Worm (Caenorhabditis elegans) whole organism, L4 larva: ENCODE measurements around the gene moc-5.

Experiments
- F10B5.3 ChIP-seq: sonication (generic microtip); optimal IDR thresholded peaks from 2 replicates; lab custom pipeline; 2016; ENCODE audit warnings: mild to moderate bottlenecking, missing genetic modification characterization, missing compliant biosample characterization
- T20F7.1 ChIP-seq: fragments of 200-800 bp; sonication (Bioruptor generic); optimal IDR thresholded peaks from 2 replicates; lab custom pipeline; 2018; ENCODE audit warnings: mild to moderate bottlenecking, missing genetic modification characterization, missing compliant biosample characterization
- Y105C5A.15 ChIP-seq: fragments of 200-800 bp; sonication (Bioruptor generic); IDR thresholded peaks from 2 replicates; pipeline ENCODE4 v1.3.6; 2022; ENCODE audit warnings: missing genetic modification characterization, missing compliant biosample characterization
- ama-1 ChIP-seq: fragments of 150-350 bp; optimal IDR thresholded peaks from 2 replicates; lab custom pipeline; 2014; ENCODE audit warnings: inconsistent platforms, mixed read lengths
- ceh-32 ChIP-seq: sonication (generic microtip); optimal IDR thresholded peaks from 2 replicates; lab custom pipeline; 2016; ENCODE audit warnings: mild to moderate bottlenecking, missing genetic modification characterization, missing compliant biosample characterization; ENCODE audit not compliant: poor library complexity
- ces-1 ChIP-seq: fragments of 150-350 bp; sonication (generic microtip); optimal IDR thresholded peaks from 4 replicates; lab custom pipeline; 2014; ENCODE audit warnings: missing biosample characterization, missing genetic modification reagents, missing genetic modification characterization
- daf-16 ChIP-seq, 3 experiments: sonication (generic microtip); optimal IDR thresholded peaks; 2 replicates each; lab custom pipeline; 2016 to 2017; ENCODE audit warnings: missing genetic modification characterization in 3 of 3, missing genetic modification reagents in 3 of 3, mild to moderate bottlenecking in 2 of 3, missing compliant biosample characterization in 2 of 3, missing biosample characterization in 1 of 3, moderate library complexity in 1 of 3
- daf-8 ChIP-seq: fragments of 200-800 bp; sonication (Bioruptor generic); IDR thresholded peaks from 2 replicates; pipeline ENCODE4 v1.3.6; 2022; ENCODE audit warnings: missing genetic modification characterization, missing compliant biosample characterization
- dmd-6 ChIP-seq: fragments of 200-800 bp; sonication (Bioruptor generic); IDR thresholded peaks from 2 replicates; pipeline ENCODE4 v1.3.6; 2022; ENCODE audit warnings: missing genetic modification reagents, missing genetic modification characterization, missing compliant biosample characterization
- dve-1 ChIP-seq: sonication (generic microtip); optimal IDR thresholded peaks from 2 replicates; lab custom pipeline; 2017; ENCODE audit warnings: antibody characterized with exemption, mild to moderate bottlenecking, missing genetic modification characterization, missing compliant biosample characterization; ENCODE audit not compliant: insufficient read depth
- egl-27 ChIP-seq: sonication (generic microtip); optimal IDR thresholded peaks from 3 replicates; lab custom pipeline; 2017; ENCODE audit warnings: missing biosample characterization, missing genetic modification reagents, missing genetic modification characterization
- egl-43 ChIP-seq: fragments of 200-800 bp; sonication (Bioruptor generic); IDR thresholded peaks from 2 replicates; pipeline ENCODE4 v1.3.6; 2022; ENCODE audit warnings: missing genetic modification reagents, missing genetic modification characterization, missing compliant biosample characterization
- hlh-11 ChIP-seq: fragments of 200-800 bp; sonication (Bioruptor generic); optimal IDR thresholded peaks from 2 replicates; lab custom pipeline; 2018; ENCODE audit warnings: mild to moderate bottlenecking, missing genetic modification characterization, missing compliant biosample characterization
- jun-1 ChIP-seq: fragments of 150-350 bp; optimal IDR thresholded peaks from 2 replicates; lab custom pipeline; 2014; ENCODE audit warnings: missing biosample characterization, missing genetic modification reagents, missing genetic modification characterization
- lim-7 ChIP-seq: fragments of 200-800 bp; sonication (Bioruptor generic); IDR thresholded peaks from 2 replicates; pipeline ENCODE4 v1.3.6; 2022; ENCODE audit warnings: missing genetic modification characterization, missing compliant biosample characterization
- lin-15B ChIP-seq: fragments of 150-350 bp; sonication (generic microtip); optimal IDR thresholded peaks from 3 replicates; lab custom pipeline; 2014; ENCODE audit warnings: missing biosample characterization, missing genetic modification characterization
- lin-39 ChIP-seq: fragments of 150-350 bp; optimal IDR thresholded peaks from 2 replicates; lab custom pipeline; 2014; ENCODE audit warnings: missing biosample characterization, missing genetic modification reagents, missing genetic modification characterization
- madf-9 ChIP-seq: fragments of 200-800 bp; sonication (Bioruptor generic); conservative IDR thresholded peaks from 2 replicates; pipeline ENCODE4 v1.3.6; 2022; ENCODE audit warnings: missing genetic modification reagents, missing genetic modification characterization, missing compliant biosample characterization
- mdl-1 ChIP-seq, 2 experiments: fragments of 150-350 bp in 1 of 2; sonication (generic microtip) in 1 of 2; optimal IDR thresholded peaks; 2 replicates each; lab custom pipeline; 2014 to 2017; ENCODE audit warnings: missing biosample characterization in 2 of 2, missing genetic modification characterization in 2 of 2
- mdt-29 ChIP-seq: fragments of 200-800 bp; sonication (Bioruptor generic); IDR thresholded peaks from 2 replicates; pipeline ENCODE4 v1.3.6; 2022; ENCODE audit warnings: missing genetic modification reagents, missing genetic modification characterization, missing compliant biosample characterization
- mes-2 ChIP-seq: sonication (generic microtip); optimal IDR thresholded peaks from 2 replicates; lab custom pipeline; 2016; ENCODE audit warnings: missing genotype, mild to moderate bottlenecking, missing genetic modification characterization, missing compliant biosample characterization; ENCODE audit not compliant: poor library complexity, severe bottlenecking
- nhr-10 ChIP-seq: fragments of 150-350 bp; optimal IDR thresholded peaks from 2 replicates; lab custom pipeline; 2014; ENCODE audit warnings: missing biosample characterization, missing genetic modification characterization
- nhr-102 ChIP-seq: sonication (generic microtip); optimal IDR thresholded peaks from 2 replicates; lab custom pipeline; 2016; ENCODE audit warnings: mild to moderate bottlenecking, missing genetic modification characterization, moderate library complexity, missing compliant biosample characterization
- nhr-237 ChIP-seq: sonication (generic microtip); optimal IDR thresholded peaks from 2 replicates; lab custom pipeline; 2017; ENCODE audit warnings: missing biosample characterization, missing genetic modification characterization
- nhr-28 ChIP-seq: fragments of 150-350 bp; optimal IDR thresholded peaks from 2 replicates; lab custom pipeline; 2014; ENCODE audit warnings: missing biosample characterization, missing genetic modification characterization
- nhr-41 ChIP-seq: fragments of 200-800 bp; sonication (Bioruptor generic); IDR thresholded peaks from 2 replicates; pipeline ENCODE4 v1.3.6; 2022; ENCODE audit warnings: missing genetic modification reagents, missing genetic modification characterization, missing compliant biosample characterization
- nhr-42 ChIP-seq: fragments of 200-800 bp; sonication (Bioruptor generic); IDR thresholded peaks from 2 replicates; pipeline ENCODE4 v1.3.6; 2022; ENCODE audit warnings: missing genetic modification characterization, missing compliant biosample characterization
- nhr-6 ChIP-seq: fragments of 150-350 bp; optimal IDR thresholded peaks from 2 replicates; lab custom pipeline; 2014; ENCODE audit warnings: missing biosample characterization, missing genetic modification characterization
- nhr-77 ChIP-seq: fragments of 150-350 bp; optimal IDR thresholded peaks from 2 replicates; lab custom pipeline; 2014; ENCODE audit warnings: missing biosample characterization, missing genetic modification characterization
- pha-4 ChIP-seq, 2 experiments: fragments of 150-350 bp in 1 of 2; fragments of 200-800 bp in 1 of 2; sonication (Bioruptor generic) in 1 of 2; IDR thresholded peaks in 1 of 2; optimal IDR thresholded peaks in 1 of 2; 2 replicates each; pipeline versions ENCODE4 v1.3.6 to Lab custom; 2014 to 2022; ENCODE audit warnings: missing genetic modification characterization in 2 of 2, missing genetic modification reagents in 2 of 2, missing biosample characterization in 1 of 2, missing compliant biosample characterization in 1 of 2
- php-3 ChIP-seq: fragments of 200-800 bp; sonication (Bioruptor generic); IDR thresholded peaks from 2 replicates; pipeline ENCODE4 v1.3.6; 2022; ENCODE audit warnings: missing genetic modification reagents, missing genetic modification characterization, missing compliant biosample characterization
- pqm-1 ChIP-seq: sonication (generic microtip); optimal IDR thresholded peaks from 2 replicates; lab custom pipeline; 2017; ENCODE audit warnings: missing biosample characterization, missing genetic modification characterization
- rbr-2 ChIP-seq: sonication (generic microtip); optimal IDR thresholded peaks from 2 replicates; lab custom pipeline; 2016; ENCODE audit warnings: missing genotype, missing genetic modification characterization, missing compliant biosample characterization
- skn-1 ChIP-seq: fragments of 150-350 bp; optimal IDR thresholded peaks from 2 replicates; lab custom pipeline; 2014; ENCODE audit warnings: missing biosample characterization, missing genetic modification characterization
- spr-1 ChIP-seq: sonication (generic microtip); optimal IDR thresholded peaks from 2 replicates; lab custom pipeline; 2016; ENCODE audit warnings: mild to moderate bottlenecking, missing genetic modification characterization, missing compliant biosample characterization
- spr-3 ChIP-seq: fragments of 200-800 bp; sonication (Bioruptor generic); optimal IDR thresholded peaks from 2 replicates; lab custom pipeline; 2018; ENCODE audit warnings: mild to moderate bottlenecking, missing genetic modification characterization, missing compliant biosample characterization
- tag-97 ChIP-seq: fragments of 200-800 bp; sonication (Bioruptor generic); IDR thresholded peaks from 2 replicates; pipeline ENCODE4 v1.3.6; 2022; ENCODE audit warnings: missing genetic modification characterization, missing compliant biosample characterization
- unc-130 ChIP-seq: sonication (generic microtip); optimal IDR thresholded peaks from 2 replicates; lab custom pipeline; 2016; ENCODE audit warnings: missing genetic modification reagents, missing genetic modification characterization, missing compliant biosample characterization
- unc-62 ChIP-seq, 3 experiments: fragments of 150-350 bp in 1 of 3; sonication (generic microtip); optimal IDR thresholded peaks in 2 of 3; peaks in 1 of 3; 1 replicate in 1 of 3; 2 replicates in 2 of 3; lab custom pipeline; 2014 to 2017; ENCODE audit warnings: missing biosample characterization in 3 of 3, missing genetic modification characterization in 3 of 3, missing genetic modification reagents in 3 of 3, missing genotype in 1 of 3
- zfp-2 ChIP-seq: sonication (generic microtip); optimal IDR thresholded peaks from 2 replicates; lab custom pipeline; 2016; ENCODE audit warnings: mild to moderate bottlenecking, missing genetic modification characterization, missing compliant biosample characterization
- zip-2 ChIP-seq: fragments of 150-350 bp; optimal IDR thresholded peaks from 2 replicates; lab custom pipeline; 2014; ENCODE audit warnings: missing biosample characterization, missing genetic modification characterization
- ztf-7 ChIP-seq: fragments of 150-350 bp; optimal IDR thresholded peaks from 2 replicates; lab custom pipeline; 2014; ENCODE audit warnings: missing biosample characterization, missing genetic modification characterization

Gene moc-5

DNA sequence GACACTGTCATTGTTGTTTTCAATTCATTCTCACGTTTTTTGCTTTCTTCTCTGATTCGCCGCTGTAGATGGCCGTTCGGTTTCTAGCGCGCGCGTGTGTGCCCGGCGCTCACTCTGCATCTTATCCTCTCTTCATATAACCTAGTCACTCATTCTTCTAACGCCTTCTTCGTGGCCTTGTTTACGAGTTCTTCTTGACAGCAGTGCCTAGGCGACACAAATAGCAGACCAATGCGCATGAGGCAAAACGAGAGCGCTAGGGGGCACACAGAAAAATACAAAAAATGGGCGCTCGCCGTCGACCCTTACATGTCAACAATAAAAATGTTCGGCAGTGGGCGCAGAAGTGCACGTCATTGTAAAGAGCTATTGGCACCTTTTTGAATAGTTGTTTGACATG is 14.7 kb downstream of the moc-5 start (continued):
- no peak for TF ChIP-seq Y105C5A.15 (GFP tag; lab: Robert Waterston, UW)
- TF ChIP-seq nhr-6 = peak; percentile 78
- no peak for TF ChIP-seq lim-7 (GFP tag; lab: Robert Waterston, UW)
- peak; percentile 62; the same call in 1 of the 2 replicates for TF ChIP-seq nhr-41 (GFP tag; lab: Robert Waterston, UW)
- no peak for TF ChIP-seq T20F7.1 (GFP tag; lab: Kevin White, UChicago)
- no peak for TF ChIP-seq nhr-237 (tag; lab: Kevin White, UChicago)
- no peak for TF ChIP-seq nhr-77
- TF ChIP-seq lin-15B (tag; lab: Kevin White, UChicago) = no peak
- TF ChIP-seq zip-2 (tag; lab: Kevin White, UChicago) = no peak
- no peak for TF ChIP-seq ama-1 (lab: Kevin White, UChicago)
- no peak for TF ChIP-seq lin-39 (tag; lab: Kevin White, UChicago)
- peak; percentile 36 for TF ChIP-seq mes-2 (tag; lab: Kevin White, UChicago)
- TF ChIP-seq spr-3 = no peak
- TF ChIP-seq egl-27 (tag; lab: Kevin White, UChicago) = no peak
- TF ChIP-seq hlh-11 (tag; lab: Kevin White, UChicago) = peak; percentile 82
- TF ChIP-seq daf-8 (GFP tag; lab: Robert Waterston, UW) = no peak
- TF ChIP-seq ceh-32 = no peak
- TF ChIP-seq mdt-29 (GFP tag; lab: Robert Waterston, UW) = no peak
- no peak for TF ChIP-seq ztf-7
- no peak for TF ChIP-seq pqm-1
- peak in 1 of 2 experiments; percentile 25 for TF ChIP-seq unc-62 (GFP tag; optimal IDR thresholded peaks at IDR 0.05 in 1 of 2; lab: Kevin White, UChicago)
- TF ChIP-seq unc-62 (tag; optimal IDR thresholded peaks at IDR 0.05; lab: Kevin White, UChicago) = no peak

- TF ChIP-seq dmd-6 (GFP tag; lab: Robert Waterston, UW) = peak; percentile 52
- no peak for TF ChIP-seq jun-1 (tag; lab: Kevin White, UChicago)
- TF ChIP-seq php-3 (GFP tag; lab: Robert Waterston, UW) = 0 out of 2 replicates have a peak, but pooled peaks have one; percentile 44
- TF ChIP-seq pqm-1 = peak; percentile 51
- TF ChIP-seq ces-1 (GFP tag; lab: Kevin White, UChicago) = no peak
- TF ChIP-seq F10B5.3 (tag; lab: Kevin White, UChicago) = no peak
- TF ChIP-seq nhr-77 = peak; percentile 25
- TF ChIP-seq daf-16 (GFP tag; optimal IDR thresholded peaks at IDR 0.05; lab: Kevin White, UChicago) = no peak
- peak; percentile 90 for TF ChIP-seq daf-16 (tag; optimal IDR thresholded peaks at IDR 0.05; lab: Kevin White, UChicago)
- TF ChIP-seq dve-1 = peak; percentile 65
- peak; percentile 50 for TF ChIP-seq nhr-28 (tag; lab: Kevin White, UChicago)
Measured at ce11 chrX:9550519-9550918, 15.3 kb downstream of the moc-5 start.

- TF ChIP-seq madf-9 (no peak), nhr-102 (tag; lab: Kevin White, UChicago) (no peak), Y105C5A.15 (GFP tag; lab: Robert Waterston, UW) (no peak), pha-4 (GFP tag; IDR thresholded peaks at IDR 0.05; lab: Robert Waterston, UW) (0 out of 2 replicates have a peak, but pooled peaks have one; percentile 19), pha-4 (tag; optimal IDR thresholded peaks at IDR 0.05; lab: Kevin White, UChicago) (no peak), mes-2 (tag; lab: Kevin White, UChicago) (peak; percentile 6), egl-43 (GFP tag; lab: Robert Waterston, UW) (no peak), unc-130 (GFP tag; lab: Kevin White, UChicago) (no peak), spr-1 (tag; lab: Kevin White, UChicago) (no peak), daf-16 (GFP tag; optimal IDR thresholded peaks at IDR 0.05; lab: Kevin White, UChicago) (peak in 1 of 2 experiments; percentile 26), daf-16 (tag; optimal IDR thresholded peaks at IDR 0.05; lab: Kevin White, UChicago) (peak; percentile 23), nhr-42 (GFP tag; lab: Robert Waterston, UW) (no peak), nhr-28 (tag; lab: Kevin White, UChicago) (no peak), rbr-2 (no peak), tag-97 (GFP tag; lab: Robert Waterston, UW) (no peak), nhr-10 (tag; lab: Kevin White, UChicago) (no peak), zfp-2 (no peak), skn-1 (tag; lab: Kevin White, UChicago) (no peak), dve-1 (no peak), mdl-1 (tag; optimal IDR thresholded peaks at IDR 0.05; lab: Kevin White, UChicago) (no peak), nhr-41 (GFP tag; lab: Robert Waterston, UW) (no peak), dmd-6 (GFP tag; lab: Robert Waterston, UW) (no peak)
Measured at ce11 chrX:9549657-9550369, 16.0 kb downstream of the moc-5 start.
